Worm (Caenorhabditis elegans) whole organism, midembryonic: ENCODE measurements around the gene alh-1.

Experiments used
- cog-1 ChIP-seq: sonication (generic microtip); optimal IDR thresholded peaks from 2 replicates; lab custom pipeline; 2016; ENCODE audit warnings: missing genetic modification characterization, missing compliant biosample characterization
- flt-1 ChIP-seq: fragments of 200-800 bp; sonication (Bioruptor generic); IDR thresholded peaks from 2 replicates; pipeline ENCODE4 v1.3.6; 2022; ENCODE audit warnings: missing genetic modification characterization, missing compliant biosample characterization
- med-1 ChIP-seq: sonication (generic microtip); optimal IDR thresholded peaks from 2 replicates; lab custom pipeline; 2017; ENCODE audit warnings: missing genetic modification characterization, mild to moderate bottlenecking, missing compliant biosample characterization, antibody characterized with exemption, missing genetic modification reagents; ENCODE audit not compliant: insufficient read depth
- ref-1 ChIP-seq: fragments of 200-800 bp; sonication (Bioruptor generic); conservative IDR thresholded peaks from 2 replicates; pipeline ENCODE4 v1.3.6; 2022; ENCODE audit warnings: missing genetic modification reagents, missing genetic modification characterization, missing compliant biosample characterization

DNA sequence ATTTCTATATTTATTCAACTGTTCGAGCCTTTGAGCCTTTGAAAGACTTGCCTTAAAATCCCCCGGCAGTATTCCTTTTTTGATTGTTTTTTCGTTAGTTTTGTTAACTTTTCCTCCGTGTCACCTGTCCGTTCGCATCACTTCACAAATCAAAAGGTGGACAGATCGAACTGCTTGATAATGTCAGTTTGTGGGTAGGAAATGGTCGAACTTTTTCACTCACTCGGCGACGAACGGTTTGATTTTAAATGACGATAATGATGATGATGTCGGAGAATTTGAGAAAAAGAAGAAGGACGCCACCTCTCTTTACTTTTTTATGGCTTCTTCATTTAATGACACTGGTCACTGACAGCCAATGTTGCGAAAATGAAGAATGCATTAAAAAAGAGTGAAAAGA lies 41.5 kb downstream of the alh-1 start:
- no peak for TF ChIP-seq cog-1
- TF ChIP-seq ref-1 (GFP tag; lab: Robert Waterston, UW) = no peak
- no peak for TF ChIP-seq med-1
- no peak for TF ChIP-seq flt-1
